Fruit fly (Drosophila melanogaster): ENCODE data around the gene CG17375.

Gene CG17375

dm6 chr2L:6841349-6841748, 35.8 kb upstream of the CG17375 start (continued):
- TF ChIP-seq E2f2 (GFP tag; IDR thresholded peaks at IDR 0.05) = peak; percentile 20; the same call in 1 of the 2 replicates
- peak; percentile 40; the same call in 1 of the 3 replicates for TF ChIP-seq CG11695 (GFP tag; IDR thresholded peaks at IDR 0.05)
- peak; percentile 45 for TF ChIP-seq run (tag; optimal IDR thresholded peaks at IDR 0.05)
- peak; percentile 50; the same call in 1 of the 2 replicates for TF ChIP-seq CG14441 (GFP tag; IDR thresholded peaks at IDR 0.05)
- TF ChIP-seq Dip3 (GFP tag; optimal IDR thresholded peaks at IDR 0.05) = no peak
- peak; percentile 74; the same call in 2 of the 3 replicates for TF ChIP-seq jigr1 (GFP tag; IDR thresholded peaks at IDR 0.05)
- TF ChIP-seq dimm (GFP tag; IDR thresholded peaks at IDR 0.05) = peak; percentile 44; the same call in 1 of the 2 replicates
- TF ChIP-seq odd (GFP tag; optimal IDR thresholded peaks at IDR 0.05) = peak; percentile 38
- no peak for TF ChIP-seq h (optimal IDR thresholded peaks at IDR 0.05)
- TF ChIP-seq CG4820 (GFP tag; optimal IDR thresholded peaks at IDR 0.05) = peak; percentile 85
- TF ChIP-seq trh (GFP tag; optimal IDR thresholded peaks at IDR 0.05) = peak; percentile 5
- peak; percentile 90 for TF ChIP-seq CG17328 (GFP tag; IDR thresholded peaks at IDR 0.05)
- peak; percentile 66 for TF ChIP-seq CG7271 (tag; optimal IDR thresholded peaks at IDR 0.05)
- TF ChIP-seq br (optimal IDR thresholded peaks at IDR 0.05) = no peak
- peak; percentile 81 for TF ChIP-seq Hey (tag; optimal IDR thresholded peaks at IDR 0.05)
- peak; percentile 62 for TF ChIP-seq sqz (GFP tag; optimal IDR thresholded peaks at IDR 0.05)
- TF ChIP-seq gro (GFP tag; optimal IDR thresholded peaks at IDR 0.05) = no peak
- no peak for TF ChIP-seq vnd (GFP tag; IDR thresholded peaks at IDR 0.05; ENCODE audit: partially characterized antibody)
- peak; percentile 70 for TF ChIP-seq Side (GFP tag; optimal IDR thresholded peaks at IDR 0.05)
- peak; percentile 35; the same call in 1 of the 2 replicates for TF ChIP-seq CG9215 (GFP tag; IDR thresholded peaks at IDR 0.05)
- TF ChIP-seq disco-r (GFP tag; optimal IDR thresholded peaks at IDR 0.05) = peak; percentile 41
- peak; percentile 54 for TF ChIP-seq CG8290 (GFP tag; optimal IDR thresholded peaks at IDR 0.05)
- peak in 1 of 2 experiments; percentile 60 for TF ChIP-seq CG8290 (tag; optimal IDR thresholded peaks at IDR 0.05)
- TF ChIP-seq lola (GFP tag; optimal IDR thresholded peaks at IDR 0.05) = peak in 1 of 3 experiments; percentile 91
- TF ChIP-seq Aef1 (GFP tag; IDR thresholded peaks at IDR 0.05) = peak; percentile 51; the same call in 1 of the 3 replicates
- TF ChIP-seq MTF-1 (GFP tag; optimal IDR thresholded peaks at IDR 0.05; ENCODE audit: borderline replicate concordance) = peak; percentile 51
- TF ChIP-seq Atf3 (GFP tag; optimal IDR thresholded peaks at IDR 0.05) = peak; percentile 61
- peak; percentile 65 for TF ChIP-seq CG18476 (GFP tag; optimal IDR thresholded peaks at IDR 0.05)
- TF ChIP-seq ranshi (GFP tag; IDR thresholded peaks at IDR 0.05) = peak; percentile 67; the same call in 1 of the 2 replicates
- peak; percentile 18 for TF ChIP-seq CrebB (tag; optimal IDR thresholded peaks at IDR 0.05)
- peak; percentile 36 for TF ChIP-seq CG9437 (GFP tag; optimal IDR thresholded peaks at IDR 0.05)
- TF ChIP-seq CG18262 (tag; optimal IDR thresholded peaks at IDR 0.05) = peak; percentile 88
- TF ChIP-seq Usf (GFP tag; optimal IDR thresholded peaks at IDR 0.05) = peak; percentile 61
- no peak for TF ChIP-seq Trl (optimal IDR thresholded peaks at IDR 0.05)
- peak; percentile 73 for TF ChIP-seq Trl (GFP tag; optimal IDR thresholded peaks at IDR 0.05)
- TF ChIP-seq CG1603 (tag; optimal IDR thresholded peaks at IDR 0.05) = peak; percentile 92
- TF ChIP-seq CG17612 (GFP tag; IDR thresholded peaks at IDR 0.05) = 0 out of 2 replicates have a peak, but pooled peaks have one; percentile 10
- TF ChIP-seq Spps (tag; optimal IDR thresholded peaks at IDR 0.05) = peak; percentile 72
- peak; percentile 74 for TF ChIP-seq HLH3B (GFP tag; IDR thresholded peaks at IDR 0.05)
- peak; percentile 60; the same call in 1 of the 3 replicates for TF ChIP-seq ase (GFP tag; IDR thresholded peaks at IDR 0.05)
- TF ChIP-seq slbo (GFP tag; IDR thresholded peaks at IDR 0.05) = peak; percentile 50
- TF ChIP-seq inv (GFP tag; IDR thresholded peaks at IDR 0.05; ENCODE audit: partially characterized antibody) = no peak
- peak; percentile 85 for TF ChIP-seq kni (GFP tag; optimal IDR thresholded peaks at IDR 0.05)
- TF ChIP-seq mld (GFP tag; IDR thresholded peaks at IDR 0.05; ENCODE audit: partially characterized antibody) = no peak
- peak; percentile 79 for TF ChIP-seq CG13424 (tag; optimal IDR thresholded peaks at IDR 0.05)
- peak; percentile 61 for TF ChIP-seq en (GFP tag; optimal IDR thresholded peaks at IDR 0.05)
- TF ChIP-seq CoRest (tag; optimal IDR thresholded peaks at IDR 0.05) = peak; percentile 80
- TF ChIP-seq CG10565 (GFP tag; optimal IDR thresholded peaks at IDR 0.05) = no peak
- TF ChIP-seq Sin3A (optimal IDR thresholded peaks at IDR 0.05) = no peak
- no peak for TF ChIP-seq Ets97D (GFP tag; optimal IDR thresholded peaks at IDR 0.05)
- TF ChIP-seq gcm (GFP tag; optimal IDR thresholded peaks at IDR 0.05) = peak; percentile 75
- no peak for TF ChIP-seq hkb (optimal IDR thresholded peaks at IDR 0.05)
- TF ChIP-seq hkb (GFP tag; IDR thresholded peaks at IDR 0.05) = peak; percentile 83
